Fruit fly (Drosophila melanogaster) whole organism, embryonic: ENCODE measurements around the gene Tgt.
A peak's percentile ranks its signal among the peaks of the same experiment; 100 is the strongest.

ENCODE experiments used
- Abd-B ChIP-seq: fragments of 200-800 bp; sonication (Bioruptor generic); optimal IDR thresholded peaks from 2 replicates; lab custom pipeline; 2018; ENCODE audit warnings: missing biosample characterization, mild to moderate bottlenecking, missing genetic modification characterization, moderate library complexity
- Bgb ChIP-seq: fragments of 200-800 bp; sonication (Bioruptor generic); IDR thresholded peaks from 2 replicates; pipeline ENCODE4 v1.3.6; 2022; ENCODE audit warnings: missing biosample characterization, missing genetic modification characterization; ENCODE audit not compliant: partially characterized antibody
- CG10209 ChIP-seq: fragments of 200-800 bp; sonication (Bioruptor generic); optimal IDR thresholded peaks from 3 replicates; lab custom pipeline; 2017; ENCODE audit warnings: missing biosample characterization, mild to moderate bottlenecking, missing genetic modification characterization, missing genetic modification reagents
- CG10274 ChIP-seq: fragments of 200-800 bp; sonication (Bioruptor generic); optimal IDR thresholded peaks from 3 replicates; lab custom pipeline; 2017; ENCODE audit warnings: missing biosample characterization, mild to moderate bottlenecking, missing genetic modification characterization
- CG10565 ChIP-seq: fragments of 200-800 bp; sonication (Bioruptor generic); optimal IDR thresholded peaks from 3 replicates; lab custom pipeline; 2016; ENCODE audit warnings: missing biosample characterization, mild to moderate bottlenecking, missing genetic modification characterization
- CG10654 ChIP-seq: fragments of 200-800 bp; sonication (Bioruptor generic); optimal IDR thresholded peaks from 2 replicates; lab custom pipeline; 2016; ENCODE audit warnings: missing biosample characterization, missing genetic modification characterization
- CG11723 ChIP-seq: fragments of 200-800 bp; sonication (Bioruptor generic); optimal IDR thresholded peaks from 2 replicates; lab custom pipeline; 2017; ENCODE audit warnings: missing biosample characterization, mild to moderate bottlenecking, missing genetic modification characterization
- CG12155 ChIP-seq: fragments of 200-800 bp; sonication (Bioruptor generic); optimal IDR thresholded peaks from 3 replicates; lab custom pipeline; 2016; ENCODE audit warnings: missing biosample characterization, missing genetic modification characterization
- CG13287 ChIP-seq: fragments of 200-800 bp; sonication (Bioruptor generic); IDR thresholded peaks from 2 replicates; pipeline ENCODE4 v1.3.6; 2022; ENCODE audit warnings: missing biosample characterization, missing genetic modification characterization; ENCODE audit not compliant: partially characterized antibody
- CG16863 ChIP-seq: fragments of 200-800 bp; sonication (Bioruptor generic); optimal IDR thresholded peaks from 3 replicates; lab custom pipeline; 2016; ENCODE audit warnings: missing biosample characterization, missing genetic modification characterization
- CG18619 ChIP-seq: fragments of 200-800 bp; sonication (Bioruptor generic); optimal IDR thresholded peaks from 3 replicates; lab custom pipeline; 2017; ENCODE audit warnings: missing biosample characterization, mild to moderate bottlenecking, missing genetic modification characterization
- CG34422 ChIP-seq: fragments of 200-800 bp; sonication (Bioruptor generic); IDR thresholded peaks from 3 replicates; pipeline ENCODE4 v1.3.6; 2022; ENCODE audit warnings: missing biosample characterization, missing genetic modification characterization
- CG4617 ChIP-seq: fragments of 200-800 bp; sonication (Bioruptor generic); optimal IDR thresholded peaks from 3 replicates; lab custom pipeline; 2016; ENCODE audit warnings: missing biosample characterization, missing genetic modification characterization, borderline replicate concordance
- CG5953 ChIP-seq: fragments of 200-800 bp; sonication (Bioruptor generic); IDR thresholded peaks from 2 replicates; pipeline ENCODE4 v1.3.6; 2022; ENCODE audit warnings: missing biosample characterization, missing genetic modification characterization
- CG7357 ChIP-seq: fragments of 200-800 bp; sonication (Bioruptor generic); IDR thresholded peaks from 3 replicates; pipeline ENCODE4 v1.3.6; 2022; ENCODE audit warnings: missing biosample characterization, missing genetic modification characterization
- CG8359 ChIP-seq: fragments of 200-800 bp; sonication (Bioruptor generic); optimal IDR thresholded peaks from 2 replicates; lab custom pipeline; 2017; ENCODE audit warnings: missing biosample characterization, mild to moderate bottlenecking, missing genetic modification characterization, borderline replicate concordance
- CG8944 ChIP-seq: fragments of 200-800 bp; sonication (Bioruptor generic); optimal IDR thresholded peaks from 3 replicates; lab custom pipeline; 2016; ENCODE audit warnings: missing biosample characterization, missing genetic modification characterization
- CG9797 ChIP-seq: fragments of 200-800 bp; sonication (Bioruptor generic); optimal IDR thresholded peaks from 3 replicates; lab custom pipeline; 2018; ENCODE audit warnings: missing biosample characterization, mild to moderate bottlenecking, missing genetic modification characterization
- Dip3 ChIP-seq: fragments of 200-800 bp; sonication (Bioruptor generic); optimal IDR thresholded peaks from 3 replicates; lab custom pipeline; 2016; ENCODE audit warnings: missing biosample characterization, missing genetic modification characterization
- Dll ChIP-seq: fragments of 200-800 bp; sonication (Bioruptor generic); IDR thresholded peaks from 4 replicates; pipeline ENCODE4 v1.3.6; 2022; ENCODE audit warnings: missing biosample characterization, missing genetic modification characterization; ENCODE audit not compliant: partially characterized antibody
- E2f2 ChIP-seq: fragments of 200-800 bp; sonication (Bioruptor generic); IDR thresholded peaks from 2 replicates; pipeline ENCODE4 v1.3.6; 2022; ENCODE audit warnings: missing biosample characterization, missing genetic modification characterization
- Ets65A ChIP-seq: fragments of 200-800 bp; sonication (Bioruptor generic); peaks from one replicate; lab custom pipeline; 2016; ENCODE audit warnings: missing biosample characterization, missing genetic modification characterization
- MBD-R2 ChIP-seq: fragments of 200-800 bp; sonication (Bioruptor generic); IDR thresholded peaks from 2 replicates; pipeline ENCODE4 v1.3.6; 2022; ENCODE audit warnings: missing biosample characterization, missing genetic modification characterization
- MESR4 ChIP-seq: fragments of 200-800 bp; sonication (Bioruptor generic); optimal IDR thresholded peaks from 2 replicates; lab custom pipeline; 2018; ENCODE audit warnings: missing biosample characterization, mild to moderate bottlenecking, missing genetic modification characterization, moderate library complexity
- Med ChIP-seq: fragments of 200-800 bp; sonication (Bioruptor generic); peaks from one replicate; lab custom pipeline; 2016; ENCODE audit warnings: missing biosample characterization, missing genetic modification characterization, mild to moderate bottlenecking, inconsistent platforms, moderate library complexity
- Rfx ChIP-seq: fragments of 200-800 bp; sonication (Bioruptor generic); IDR thresholded peaks from 2 replicates; pipeline ENCODE4 v1.3.6; 2022; ENCODE audit warnings: missing biosample characterization, missing genetic modification characterization
- Scr ChIP-seq: fragments of 200-800 bp; sonication (Bioruptor generic); IDR thresholded peaks from 2 replicates; pipeline ENCODE4 v1.3.6; 2022; ENCODE audit warnings: missing biosample characterization, missing genetic modification characterization; ENCODE audit not compliant: partially characterized antibody
- Sox102F ChIP-seq: fragments of 200-800 bp; sonication (Bioruptor generic); optimal IDR thresholded peaks from 2 replicates; lab custom pipeline; 2018; ENCODE audit warnings: missing biosample characterization, mild to moderate bottlenecking, missing genetic modification characterization, moderate library complexity
- al ChIP-seq: fragments of 200-800 bp; sonication (Bioruptor generic); IDR thresholded peaks from 2 replicates; pipeline ENCODE4 v1.3.6; 2022; ENCODE audit warnings: missing biosample characterization, missing genetic modification characterization
- bigmax ChIP-seq: fragments of 200-800 bp; sonication (Bioruptor generic); optimal IDR thresholded peaks from 2 replicates; lab custom pipeline; 2018; ENCODE audit warnings: missing biosample characterization, mild to moderate bottlenecking, missing genetic modification characterization
- chinmo ChIP-seq: fragments of 200-800 bp; sonication (Bioruptor generic); IDR thresholded peaks from 4 replicates; pipeline ENCODE4 v1.3.6; 2022; ENCODE audit warnings: missing biosample characterization, missing genetic modification characterization; ENCODE audit not compliant: partially characterized antibody
- crol ChIP-seq: fragments of 200-800 bp; sonication (Bioruptor generic); IDR thresholded peaks from 2 replicates; pipeline ENCODE4 v1.3.6; 2022; ENCODE audit warnings: missing biosample characterization, missing genetic modification characterization
- cwo ChIP-seq: fragments of 200-800 bp; sonication (Bioruptor generic); optimal IDR thresholded peaks from 3 replicates; lab custom pipeline; 2017; ENCODE audit warnings: missing biosample characterization, missing genetic modification characterization, mild to moderate bottlenecking, moderate library complexity, missing genetic modification reagents
- fd96Cb ChIP-seq: fragments of 200-800 bp; sonication (Bioruptor generic); optimal IDR thresholded peaks from 2 replicates; lab custom pipeline; 2018; ENCODE audit warnings: missing biosample characterization, mild to moderate bottlenecking, missing genetic modification characterization, moderate library complexity
- inv ChIP-seq: fragments of 200-800 bp; sonication (Bioruptor generic); IDR thresholded peaks from 2 replicates; pipeline ENCODE4 v1.3.6; 2022; ENCODE audit warnings: missing biosample characterization, missing genetic modification characterization; ENCODE audit not compliant: partially characterized antibody
- kah ChIP-seq: fragments of 200-800 bp; sonication (Bioruptor generic); optimal IDR thresholded peaks from 2 replicates; lab custom pipeline; 2018; ENCODE audit warnings: missing biosample characterization, mild to moderate bottlenecking, missing genetic modification characterization
- lola ChIP-seq, 3 experiments: fragments of >200 bp in 2 of 3; fragments of 200-800 bp in 1 of 3; sonication (Bioruptor generic) in 1 of 3; optimal IDR thresholded peaks; 2 replicates each; lab custom pipeline; 2017 to 2019; ENCODE audit warnings: missing biosample characterization in 3 of 3, missing genetic modification characterization in 3 of 3, mild to moderate bottlenecking in 1 of 3, moderate library complexity in 1 of 3
- lov ChIP-seq, 2 experiments: fragments of 200-800 bp in 1 of 2; fragments of >200 bp in 1 of 2; sonication (Bioruptor generic) in 1 of 2; IDR thresholded peaks in 1 of 2; optimal IDR thresholded peaks in 1 of 2; 2 replicates in 1 of 2; 3 replicates in 1 of 2; pipeline versions ENCODE4 v1.3.6 to Lab custom; 2017 to 2022; ENCODE audit warnings: missing biosample characterization in 1 of 2, missing genetic modification characterization in 1 of 2
- nerfin-2 ChIP-seq: fragments of 200-800 bp; sonication (Bioruptor generic); IDR thresholded peaks from 2 replicates; pipeline ENCODE4 v1.3.6; 2022; ENCODE audit warnings: missing biosample characterization, missing genetic modification characterization; ENCODE audit not compliant: partially characterized antibody
- row ChIP-seq: fragments of 200-800 bp; sonication (Bioruptor generic); IDR thresholded peaks from 3 replicates; pipeline ENCODE4 v1.3.6; 2022; ENCODE audit warnings: missing biosample characterization, missing genetic modification characterization
- scrt ChIP-seq: fragments of 200-800 bp; sonication (Bioruptor generic); optimal IDR thresholded peaks from 2 replicates; lab custom pipeline; 2018; ENCODE audit warnings: missing biosample characterization, mild to moderate bottlenecking, missing genetic modification characterization, moderate library complexity
- unpg ChIP-seq: fragments of 200-800 bp; sonication (Bioruptor generic); optimal IDR thresholded peaks from 3 replicates; lab custom pipeline; 2018; ENCODE audit warnings: missing biosample characterization, mild to moderate bottlenecking, missing genetic modification characterization, moderate library complexity
- vnd ChIP-seq: fragments of 200-800 bp; sonication (Bioruptor generic); IDR thresholded peaks from 3 replicates; pipeline ENCODE4 v1.3.6; 2022; ENCODE audit warnings: missing biosample characterization, missing genetic modification characterization; ENCODE audit not compliant: partially characterized antibody

The Tgt gene

dm6 chr2L:1157679-1158518, 26.0 kb upstream of the Tgt start, which contains the start of gene capt (continued):
- TF ChIP-seq fd96Cb (tag; lab: Kevin White, UChicago) (peak; percentile 11), CG10274 (GFP tag; lab: Kevin White, UChicago) (no peak), MBD-R2 (peak; percentile 22; the same call in 1 of the 2 replicates), CG11723 (GFP tag; lab: Kevin White, UChicago) (peak; percentile 26), lov (optimal IDR thresholded peaks at IDR 0.05; lab: Kevin White, UChicago) (no peak), lov (GFP tag; IDR thresholded peaks at IDR 0.05; lab: Robert Waterston, UW) (no peak), al (GFP tag; lab: Robert Waterston, UW) (peak; percentile 31; the same call in 1 of the 2 replicates), scrt (GFP tag; lab: Kevin White, UChicago) (peak; percentile 36), CG7357 (no peak), Sox102F (no peak), unpg (GFP tag; lab: Kevin White, UChicago) (peak; percentile 2), Rfx (peak; percentile 72), CG10209 (GFP tag; lab: Kevin White, UChicago) (peak; percentile 7), CG10654 (GFP tag; lab: Kevin White, UChicago) (no peak), Scr (GFP tag; lab: Robert Waterston, UW) (no peak; the same call in 1 of the 2 replicates), Abd-B (GFP tag; lab: Kevin White, UChicago) (peak; percentile 46), kah (GFP tag; lab: Kevin White, UChicago) (peak; percentile 94), crol (GFP tag; lab: Robert Waterston, UW) (peak; percentile 90), CG12155 (GFP tag; lab: Kevin White, UChicago) (peak; percentile 72), Dip3 (GFP tag; lab: Kevin White, UChicago) (peak; percentile 16), CG18619 (GFP tag; lab: Kevin White, UChicago) (no peak), CG13287 (peak; percentile 19; the same call in 1 of the 2 replicates), CG10565 (GFP tag; lab: Kevin White, UChicago) (no peak)

- TF ChIP-seq CG8944 (GFP tag; lab: Kevin White, UChicago) (no peak), E2f2 (GFP tag; lab: Robert Waterston, UW) (0 out of 2 replicates have a peak, but pooled peaks have one; percentile 15), Rfx (0 out of 2 replicates have a peak, but pooled peaks have one; percentile 19), Dll (GFP tag; lab: Robert Waterston, UW) (0 out of 4 replicates have a peak, but pooled peaks have one; percentile 20), nerfin-2 (GFP tag; lab: Robert Waterston, UW) (peak; percentile 52; the same call in 1 of the 2 replicates), inv (GFP tag; lab: Robert Waterston, UW) (0 out of 2 replicates have a peak, but pooled peaks have one; percentile 18), CG34422 (GFP tag; lab: Robert Waterston, UW) (peak; percentile 78; the same call in 2 of the 3 replicates), CG4617 (GFP tag; lab: Kevin White, UChicago) (peak; percentile 34), Ets65A (peak; percentile 37), MESR4 (GFP tag; lab: Kevin White, UChicago) (peak; percentile 88), vnd (GFP tag; lab: Robert Waterston, UW) (0 out of 3 replicates have a peak, but pooled peaks have one; percentile 22), row (GFP tag; lab: Robert Waterston, UW) (0 out of 3 replicates have a peak, but pooled peaks have one; percentile 53), chinmo (0 out of 4 replicates have a peak, but pooled peaks have one; percentile 34), CG5953 (no peak), MBD-R2 (peak; percentile 55), CG16863 (GFP tag; lab: Kevin White, UChicago) (no peak), CG8359 (GFP tag; lab: Kevin White, UChicago) (no peak), lola (GFP tag; optimal IDR thresholded peaks at IDR 0.05; lab: Kevin White, UChicago) (peak in 1 of 3 experiments; percentile 14), CG9797 (GFP tag; lab: Kevin White, UChicago) (peak; percentile 24), bigmax (GFP tag; lab: Kevin White, UChicago) (peak; percentile 95), cwo (GFP tag; lab: Kevin White, UChicago) (peak; percentile 68), Bgb (GFP tag; lab: Robert Waterston, UW) (peak; percentile 45; the same call in 1 of the 2 replicates), Med (peak; percentile 68)
These were observed 25.1 kb upstream of the Tgt start, which contains the start of gene Tango14 for dm6 chr2L:1158519-1159319. Gene Tango14 (plus strand): TSS chr2L:1158661.
